Worm (Caenorhabditis elegans) whole organism, L4/young adult: ENCODE data around the gene ubc-24.

Experiments
- W03F9.2 ChIP-seq: fragments of 150-350 bp; optimal IDR thresholded peaks from 2 replicates; lab custom pipeline; 2014; ENCODE audit warnings: missing biosample characterization, missing genetic modification characterization
- him-1 ChIP-seq: sonication (generic microtip); optimal IDR thresholded peaks from 2 replicates; lab custom pipeline; 2016; ENCODE audit warnings: missing genotype, missing genetic modification reagents, missing genetic modification characterization, missing compliant biosample characterization

DNA sequence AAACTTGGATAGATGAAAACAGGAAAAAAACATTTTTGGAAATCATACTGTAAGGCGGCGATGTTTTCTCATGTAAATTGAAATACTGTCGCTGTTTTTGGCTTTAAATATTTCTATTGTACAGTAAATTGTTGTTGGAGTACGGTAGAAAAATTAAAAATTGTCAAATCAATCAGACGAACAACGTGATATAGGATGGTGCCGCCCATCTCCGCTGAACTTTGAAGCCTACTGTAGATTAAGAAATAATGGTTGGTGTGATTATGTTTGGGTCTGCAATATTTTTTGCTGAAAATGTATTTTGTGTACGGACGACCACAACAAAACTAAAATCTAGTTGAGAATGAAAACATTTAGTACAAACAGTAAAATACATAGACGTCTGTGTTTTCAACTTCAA, 19.8 kb upstream of the ubc-24 start:
- TF ChIP-seq W03F9.2 (tag; lab: Kevin White, UChicago) (no peak), him-1 (tag; lab: Kevin White, UChicago) (no peak)
